Fruit fly (Drosophila melanogaster) whole organism, embryonic: Measurements from ENCODE around the gene put.

Experiments
- BEAF-32 ChIP-seq: fragments of 200-800 bp; sonication (Bioruptor generic); optimal IDR thresholded peaks from 3 replicates; lab custom pipeline; 2017; ENCODE audit warnings: missing biosample characterization, missing genetic modification characterization, mild to moderate bottlenecking, moderate library complexity, missing genetic modification reagents
- C15 ChIP-seq: fragments of 200-800 bp; sonication (Bioruptor generic); IDR thresholded peaks from 3 replicates; pipeline ENCODE4 v1.3.6; 2022; ENCODE audit warnings: missing biosample characterization, missing genetic modification characterization
- CG10147 ChIP-seq: fragments of 200-800 bp; sonication (Bioruptor generic); optimal IDR thresholded peaks from 2 replicates; lab custom pipeline; 2019; ENCODE audit warnings: missing biosample characterization, mild to moderate bottlenecking, missing genetic modification characterization, moderate library complexity
- CG10209 ChIP-seq: fragments of 200-800 bp; sonication (Bioruptor generic); optimal IDR thresholded peaks from 3 replicates; lab custom pipeline; 2017; ENCODE audit warnings: missing biosample characterization, mild to moderate bottlenecking, missing genetic modification characterization, missing genetic modification reagents
- CG11456 ChIP-seq: fragments of 200-800 bp; sonication (Bioruptor generic); IDR thresholded peaks from 3 replicates; pipeline ENCODE4 v1.3.6; 2022; ENCODE audit warnings: missing biosample characterization, missing genetic modification characterization
- CG12659 ChIP-seq: fragments of 200-800 bp; sonication (Bioruptor generic); optimal IDR thresholded peaks from 3 replicates; lab custom pipeline; 2017; ENCODE audit warnings: mild to moderate bottlenecking, missing biosample characterization, missing genetic modification reagents, missing genetic modification characterization
- CG17612 ChIP-seq: fragments of 200-800 bp; sonication (Bioruptor generic); IDR thresholded peaks from 2 replicates; pipeline ENCODE4 v1.3.6; 2022; ENCODE audit warnings: missing biosample characterization, missing genetic modification characterization
- CG17829 ChIP-seq: fragments of 200-800 bp; optimal IDR thresholded peaks from 2 replicates; lab custom pipeline; 2019; ENCODE audit warnings: missing biosample characterization, mild to moderate bottlenecking, missing genetic modification characterization, moderate library complexity
- CG18262 ChIP-seq: fragments of 200-800 bp; optimal IDR thresholded peaks from 3 replicates; lab custom pipeline; 2019; ENCODE audit warnings: missing biosample characterization, mild to moderate bottlenecking, missing genetic modification characterization, moderate library complexity
- CG3281 ChIP-seq: fragments of 200-800 bp; sonication (Bioruptor generic); optimal IDR thresholded peaks from 3 replicates; lab custom pipeline; 2017; ENCODE audit warnings: missing biosample characterization, mild to moderate bottlenecking, missing genetic modification characterization
- CG33557 ChIP-seq: fragments of 200-800 bp; sonication (Bioruptor generic); optimal IDR thresholded peaks from 2 replicates; lab custom pipeline; 2019; ENCODE audit warnings: missing biosample characterization, mild to moderate bottlenecking, missing genetic modification characterization, moderate library complexity
- CG42726 ChIP-seq: fragments of 200-800 bp; sonication (Bioruptor generic); IDR thresholded peaks from 2 replicates; pipeline ENCODE4 v1.3.6; 2022; ENCODE audit warnings: missing biosample characterization, missing genetic modification characterization; ENCODE audit not compliant: partially characterized antibody
- CG43689 ChIP-seq: fragments of 200-800 bp; sonication (Bioruptor generic); IDR thresholded peaks from 2 replicates; pipeline ENCODE4 v1.3.6; 2022; ENCODE audit warnings: missing biosample characterization, missing genetic modification characterization
- CG4404 ChIP-seq: fragments of 200-800 bp; sonication (Bioruptor generic); IDR thresholded peaks from 2 replicates; pipeline ENCODE4 v1.3.6; 2022; ENCODE audit warnings: missing biosample characterization, missing genetic modification characterization
- CG6689 ChIP-seq: fragments of 200-800 bp; sonication (Bioruptor generic); IDR thresholded peaks from 2 replicates; pipeline ENCODE4 v1.3.6; 2022; ENCODE audit warnings: missing biosample characterization, missing genetic modification characterization
- CG8478 ChIP-seq: fragments of >200 bp; optimal IDR thresholded peaks from 2 replicates; lab custom pipeline; 2018
- CHES-1-like ChIP-seq: fragments of 200-800 bp; sonication (Bioruptor generic); optimal IDR thresholded peaks from 2 replicates; lab custom pipeline; 2016; ENCODE audit warnings: missing biosample characterization, missing genetic modification characterization
- Chrac-16 ChIP-seq: fragments of 200-800 bp; sonication (Bioruptor generic); optimal IDR thresholded peaks from 3 replicates; lab custom pipeline; 2016; ENCODE audit warnings: missing biosample characterization, missing genetic modification characterization
- Deaf1 ChIP-seq: fragments of 200-800 bp; optimal IDR thresholded peaks from 3 replicates; lab custom pipeline; 2019; ENCODE audit warnings: missing biosample characterization, mild to moderate bottlenecking, missing genetic modification characterization, moderate library complexity
- Dip3 ChIP-seq: fragments of 200-800 bp; sonication (Bioruptor generic); optimal IDR thresholded peaks from 3 replicates; lab custom pipeline; 2016; ENCODE audit warnings: missing biosample characterization, missing genetic modification characterization
- HLH4C ChIP-seq: fragments of 200-800 bp; sonication (Bioruptor generic); IDR thresholded peaks from 3 replicates; pipeline ENCODE4 v1.3.6; 2022; ENCODE audit warnings: missing biosample characterization, missing genetic modification characterization; ENCODE audit not compliant: partially characterized antibody
- HmgD ChIP-seq: fragments of 200-800 bp; sonication (Bioruptor generic); optimal IDR thresholded peaks from 3 replicates; lab custom pipeline; 2016; ENCODE audit warnings: missing biosample characterization, missing genetic modification characterization
- Hmr ChIP-seq: fragments of 200-800 bp; sonication (Bioruptor generic); optimal IDR thresholded peaks from 3 replicates; lab custom pipeline; 2017; ENCODE audit warnings: mild to moderate bottlenecking, missing biosample characterization, missing genetic modification reagents, missing genetic modification characterization
- Hsf ChIP-seq: fragments of 200-800 bp; sonication (Bioruptor generic); optimal IDR thresholded peaks from 3 replicates; lab custom pipeline; 2016; ENCODE audit warnings: missing biosample characterization, missing genetic modification characterization
- Lim3 ChIP-seq: fragments of 200-800 bp; sonication (Bioruptor generic); IDR thresholded peaks from 2 replicates; pipeline ENCODE4 v1.3.6; 2022; ENCODE audit warnings: missing biosample characterization, missing genetic modification characterization
- MTF-1 ChIP-seq: fragments of 200-800 bp; sonication (Bioruptor generic); optimal IDR thresholded peaks from 2 replicates; lab custom pipeline; 2018; ENCODE audit warnings: missing biosample characterization, mild to moderate bottlenecking, missing genetic modification characterization, borderline replicate concordance
- NK7.1 ChIP-seq: fragments of 200-800 bp; sonication (Bioruptor generic); optimal IDR thresholded peaks from 3 replicates; lab custom pipeline; 2016; ENCODE audit warnings: missing biosample characterization, missing genetic modification characterization
- al ChIP-seq: fragments of 200-800 bp; sonication (Bioruptor generic); IDR thresholded peaks from 2 replicates; pipeline ENCODE4 v1.3.6; 2022; ENCODE audit warnings: missing biosample characterization, missing genetic modification characterization
- amos ChIP-seq: fragments of 200-800 bp; sonication (Bioruptor generic); IDR thresholded peaks from 2 replicates; pipeline ENCODE4 v1.3.6; 2022; ENCODE audit warnings: missing biosample characterization, missing genetic modification characterization; ENCODE audit not compliant: partially characterized antibody
- ara ChIP-seq: fragments of 200-800 bp; sonication (Bioruptor generic); IDR thresholded peaks from 2 replicates; pipeline ENCODE4 v1.3.6; 2022; ENCODE audit warnings: missing biosample characterization, missing genetic modification characterization
- bsh ChIP-seq, 2 experiments: fragments of 200-800 bp; sonication (Bioruptor generic); optimal IDR thresholded peaks; 2 replicates each; lab custom pipeline; 2017 to 2018; ENCODE audit warnings: mild to moderate bottlenecking in 2 of 2, missing biosample characterization in 2 of 2, missing genetic modification characterization in 2 of 2, moderate library complexity in 1 of 2
- cg ChIP-seq: fragments of 200-800 bp; sonication (Bioruptor generic); optimal IDR thresholded peaks from 3 replicates; lab custom pipeline; 2019; ENCODE audit warnings: missing biosample characterization, mild to moderate bottlenecking, missing genetic modification characterization, moderate library complexity
- chn ChIP-seq: fragments of 200-800 bp; sonication (Bioruptor generic); optimal IDR thresholded peaks from 2 replicates; lab custom pipeline; 2016; ENCODE audit warnings: missing biosample characterization, missing genetic modification characterization
- danr ChIP-seq: fragments of 200-800 bp; sonication (Bioruptor generic); IDR thresholded peaks from 2 replicates; pipeline ENCODE4 v1.3.6; 2022; ENCODE audit warnings: missing biosample characterization, missing genetic modification characterization
- dati ChIP-seq: fragments of 200-800 bp; sonication (Bioruptor generic); IDR thresholded peaks from 2 replicates; pipeline ENCODE4 v1.3.6; 2022; ENCODE audit warnings: missing biosample characterization, missing genetic modification characterization
- esg ChIP-seq: fragments of 200-800 bp; sonication (Bioruptor generic); conservative IDR thresholded peaks from 2 replicates; pipeline ENCODE4 v1.3.6; 2022; ENCODE audit warnings: missing biosample characterization, missing genetic modification characterization
- eve ChIP-seq, 2 experiments: fragments of >200 bp; optimal IDR thresholded peaks; 2 replicates each; lab custom pipeline; 2017; ENCODE audit warnings: missing biosample characterization in 2 of 2, missing genetic modification characterization in 2 of 2
- fd96Cb ChIP-seq: fragments of 200-800 bp; sonication (Bioruptor generic); optimal IDR thresholded peaks from 2 replicates; lab custom pipeline; 2018; ENCODE audit warnings: missing biosample characterization, mild to moderate bottlenecking, missing genetic modification characterization, moderate library complexity
- ind ChIP-seq: fragments of 200-800 bp; sonication (Bioruptor generic); optimal IDR thresholded peaks from 3 replicates; lab custom pipeline; 2016; ENCODE audit warnings: missing biosample characterization, missing genetic modification characterization
- klu ChIP-seq: fragments of 200-800 bp; sonication (Bioruptor generic); IDR thresholded peaks from 2 replicates; pipeline ENCODE4 v1.3.6; 2022; ENCODE audit warnings: missing biosample characterization, missing genetic modification characterization
- lov ChIP-seq, 2 experiments: fragments of 200-800 bp in 1 of 2; fragments of >200 bp in 1 of 2; sonication (Bioruptor generic) in 1 of 2; IDR thresholded peaks in 1 of 2; optimal IDR thresholded peaks in 1 of 2; 2 replicates in 1 of 2; 3 replicates in 1 of 2; pipeline versions ENCODE4 v1.3.6 to Lab custom; 2017 to 2022; ENCODE audit warnings: missing biosample characterization in 1 of 2, missing genetic modification characterization in 1 of 2
- pfk ChIP-seq: fragments of 200-800 bp; sonication (Bioruptor generic); optimal IDR thresholded peaks from 2 replicates; lab custom pipeline; 2018; ENCODE audit warnings: missing biosample characterization, mild to moderate bottlenecking, missing genetic modification characterization, moderate library complexity
- sc ChIP-seq, 3 experiments: fragments of >200 bp in 2 of 3; fragments of 200-800 bp in 1 of 3; sonication (Bioruptor generic) in 1 of 3; optimal IDR thresholded peaks; 2 replicates in 2 of 3; 3 replicates in 1 of 3; lab custom pipeline; 2017; ENCODE audit warnings: mild to moderate bottlenecking in 1 of 3, missing biosample characterization in 1 of 3, missing genetic modification characterization in 1 of 3, missing genetic modification reagents in 1 of 3
- sens ChIP-seq: fragments of 200-800 bp; sonication (Bioruptor generic); peaks from one replicate; lab custom pipeline; 2016; ENCODE audit warnings: missing biosample characterization, missing genetic modification characterization
- sna ChIP-seq: fragments of 200-800 bp; sonication (Bioruptor generic); IDR thresholded peaks from 2 replicates; pipeline ENCODE4 v1.3.6; 2022; ENCODE audit warnings: missing biosample characterization, missing genetic modification characterization; ENCODE audit not compliant: partially characterized antibody
- twi ChIP-seq: fragments of 200-800 bp; optimal IDR thresholded peaks from 2 replicates; lab custom pipeline; 2019; ENCODE audit warnings: missing biosample characterization, mild to moderate bottlenecking, missing genetic modification characterization, moderate library complexity
- vvl ChIP-seq: fragments of 200-800 bp; sonication (Bioruptor generic); IDR thresholded peaks from 2 replicates; pipeline ENCODE4 v1.3.6; 2022; ENCODE audit warnings: missing biosample characterization, missing genetic modification characterization
- zfh1 ChIP-seq: fragments of 200-800 bp; sonication (Bioruptor generic); IDR thresholded peaks from 3 replicates; pipeline ENCODE4 v1.3.6; 2022; ENCODE audit warnings: missing biosample characterization, missing genetic modification characterization

The put gene

DNA sequence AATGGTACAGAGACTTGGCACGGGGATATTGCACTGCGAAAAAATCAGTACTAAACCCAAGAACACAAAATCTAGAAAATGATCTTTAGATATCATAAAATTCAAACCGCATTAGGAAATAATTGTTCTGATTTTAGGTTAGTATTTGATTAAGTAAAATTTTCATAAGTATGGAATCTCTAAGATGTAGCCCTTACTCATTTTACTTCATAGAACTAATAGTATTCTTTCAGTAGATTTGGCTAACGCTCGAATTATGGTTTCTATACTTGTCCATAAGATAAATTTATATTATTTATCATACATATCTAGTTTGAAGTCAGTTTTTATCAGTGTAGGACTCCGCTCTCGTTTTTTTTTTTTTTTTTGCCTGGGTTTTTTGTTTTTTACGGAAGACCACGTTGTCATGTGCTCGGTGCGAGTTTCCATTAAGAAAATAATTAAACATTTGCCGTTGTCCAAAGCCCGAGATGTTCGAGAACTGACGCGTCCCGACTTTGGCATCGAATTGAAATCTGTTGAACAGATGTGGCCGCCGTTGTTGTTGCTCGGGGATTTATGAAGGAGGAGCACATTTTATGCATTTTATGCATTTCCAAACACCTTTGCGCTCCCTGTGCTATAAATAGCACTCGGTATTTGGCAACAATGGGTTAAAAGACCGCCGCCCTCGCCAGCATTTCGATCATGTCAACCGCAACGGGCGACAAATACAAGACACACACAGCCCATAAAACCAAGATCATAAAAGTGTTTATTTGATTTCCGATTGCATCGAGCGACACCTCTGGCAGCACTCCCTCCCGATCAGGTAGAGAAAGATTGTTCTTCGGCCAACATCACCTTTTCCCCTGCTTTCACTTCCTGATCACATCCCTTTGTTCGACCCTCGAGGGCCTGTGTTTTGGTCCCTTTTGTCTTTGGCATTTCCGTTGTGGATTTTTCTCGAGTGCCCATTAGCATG lies 38.7 kb downstream of the put start:
- TF ChIP-seq CHES-1-like (GFP tag; lab: Kevin White, UChicago) (no peak), lov (optimal IDR thresholded peaks at IDR 0.05; lab: Kevin White, UChicago) (no peak), lov (GFP tag; IDR thresholded peaks at IDR 0.05; lab: Robert Waterston, UW) (no peak), ind (GFP tag; lab: Kevin White, UChicago) (no peak), ara (no peak), BEAF-32 (no peak), Hmr (GFP tag; lab: Kevin White, UChicago) (no peak), CG12659 (no peak), MTF-1 (GFP tag; lab: Kevin White, UChicago) (no peak), sna (GFP tag; lab: Robert Waterston, UW) (no peak), CG3281 (no peak), Chrac-16 (GFP tag; lab: Kevin White, UChicago) (peak; percentile 19), eve (GFP tag; optimal IDR thresholded peaks at IDR 0.05; lab: Kevin White, UChicago) (no peak), Deaf1 (tag; lab: Kevin White, UChicago) (no peak), amos (GFP tag; lab: Robert Waterston, UW) (no peak), NK7.1 (no peak), fd96Cb (tag; lab: Kevin White, UChicago) (no peak), al (GFP tag; lab: Robert Waterston, UW) (no peak), CG18262 (tag; lab: Kevin White, UChicago) (peak; percentile 58), bsh (GFP tag; optimal IDR thresholded peaks at IDR 0.05; lab: Kevin White, UChicago) (peak in 1 of 2 experiments; percentile 8), sc (optimal IDR thresholded peaks at IDR 0.05; lab: Kevin White, UChicago) (no peak), sc (GFP tag; optimal IDR thresholded peaks at IDR 0.05; lab: Kevin White, UChicago) (peak; percentile 11), CG11456 (GFP tag; lab: Robert Waterston, UW) (no peak), CG10147 (GFP tag; lab: Kevin White, UChicago) (no peak), CG17829 (tag; lab: Kevin White, UChicago) (peak; percentile 33), Hsf (GFP tag; lab: Kevin White, UChicago) (no peak), CG33557 (peak; percentile 43), dati (no peak), CG42726 (GFP tag; lab: Robert Waterston, UW) (no peak), CG17612 (GFP tag; lab: Robert Waterston, UW) (no peak), Lim3 (no peak), HLH4C (no peak), Dip3 (GFP tag; lab: Kevin White, UChicago) (no peak), C15 (GFP tag; lab: Robert Waterston, UW) (no peak), zfh1 (GFP tag; lab: Robert Waterston, UW) (no peak), CG10209 (GFP tag; lab: Kevin White, UChicago) (no peak), chn (GFP tag; lab: Kevin White, UChicago) (no peak), CG43689 (GFP tag; lab: Robert Waterston, UW) (no peak), CG8478 (lab: Kevin White, UChicago) (no peak), twi (peak; percentile 98), vvl (GFP tag; lab: Robert Waterston, UW) (no peak), esg (no peak), klu (no peak), cg (no peak), CG6689 (GFP tag; lab: Robert Waterston, UW) (no peak), pfk (no peak), CG4404 (GFP tag; lab: Robert Waterston, UW) (peak; percentile 45), sens (GFP tag; lab: Kevin White, UChicago) (peak; percentile 79), danr (GFP tag; lab: Robert Waterston, UW) (no peak), HmgD (GFP tag; lab: Kevin White, UChicago) (no peak)
